Worm (Caenorhabditis elegans) whole organism, L1 larva: ENCODE data around the gene unc-132.

Source experiments
- C16A3.4 ChIP-seq: fragments of 150-350 bp; optimal IDR thresholded peaks from 2 replicates; lab custom pipeline; 2014; ENCODE audit warnings: missing biosample characterization, missing genetic modification characterization
- F16B12.6 ChIP-seq: fragments of 150-350 bp; optimal IDR thresholded peaks from 2 replicates; lab custom pipeline; 2014; ENCODE audit warnings: missing biosample characterization, missing genetic modification characterization
- Y116A8C.19 ChIP-seq: sonication (generic microtip); optimal IDR thresholded peaks from 2 replicates; lab custom pipeline; 2016; ENCODE audit warnings: missing compliant biosample characterization, missing genetic modification characterization, borderline replicate concordance
- ama-1 ChIP-seq: fragments of 150-350 bp; optimal IDR thresholded peaks from 2 replicates; lab custom pipeline; 2014
- blmp-1 ChIP-seq: fragments of 150-350 bp; optimal IDR thresholded peaks from 2 replicates; lab custom pipeline; 2014; ENCODE audit warnings: missing biosample characterization, missing genetic modification characterization
- ceh-8 ChIP-seq: fragments of 200-800 bp; sonication (Bioruptor generic); optimal IDR thresholded peaks from 2 replicates; lab custom pipeline; 2018; ENCODE audit warnings: mild to moderate bottlenecking, missing genetic modification characterization, moderate library complexity, missing compliant biosample characterization
- ceh-82 ChIP-seq, 3 experiments: fragments of 150-350 bp in 1 of 3; sonication (generic microtip) in 2 of 3; optimal IDR thresholded peaks; 2 replicates each; lab custom pipeline; 2014 to 2017; ENCODE audit warnings: missing biosample characterization in 3 of 3, missing genetic modification characterization in 3 of 3
- ceh-90 ChIP-seq: sonication (generic microtip); optimal IDR thresholded peaks from 2 replicates; lab custom pipeline; 2016; ENCODE audit warnings: missing genetic modification characterization, missing compliant biosample characterization
- dsc-1 ChIP-seq: sonication (generic microtip); optimal IDR thresholded peaks from 2 replicates; lab custom pipeline; 2016; ENCODE audit warnings: mild to moderate bottlenecking, missing genetic modification characterization, missing compliant biosample characterization
- efl-1 ChIP-seq, 4 experiments: fragments of 150-350 bp; optimal IDR thresholded peaks in 3 of 4; peaks in 1 of 4; 1 replicate in 1 of 4; 2 replicates in 3 of 4; lab custom pipeline; 2014; ENCODE audit warnings: missing biosample characterization in 2 of 4, missing genetic modification characterization in 2 of 4, missing genetic modification reagents in 2 of 4
- efl-3 ChIP-seq: fragments of 200-800 bp; sonication (Bioruptor generic); optimal IDR thresholded peaks from 2 replicates; lab custom pipeline; 2018; ENCODE audit warnings: mild to moderate bottlenecking, missing genetic modification characterization, missing compliant biosample characterization
- egl-27 ChIP-seq, 2 experiments: fragments of 150-350 bp in 1 of 2; sonication (generic microtip); optimal IDR thresholded peaks; 3 replicates each; lab custom pipeline; 2017 to 2018; ENCODE audit warnings: missing biosample characterization in 2 of 2, missing genetic modification characterization in 2 of 2, missing genetic modification reagents in 2 of 2
- elt-2 ChIP-seq: sonication (generic microtip); optimal IDR thresholded peaks from 2 replicates; lab custom pipeline; 2016; ENCODE audit warnings: missing genetic modification characterization, mild to moderate bottlenecking, inconsistent platforms, missing compliant biosample characterization, missing genetic modification reagents
- elt-3 ChIP-seq, 6 experiments: fragments of 150-350 bp in 1 of 6; sonication (generic microtip); optimal IDR thresholded peaks; 2 replicates each; lab custom pipeline; 2017 to 2018; ENCODE audit warnings: missing biosample characterization in 6 of 6, missing genetic modification characterization in 6 of 6, inconsistent platforms in 1 of 6
- fkh-10 ChIP-seq: sonication (generic microtip); optimal IDR thresholded peaks from 2 replicates; lab custom pipeline; 2017; ENCODE audit warnings: missing biosample characterization, missing genetic modification reagents, missing genetic modification characterization
- fkh-8 ChIP-seq: sonication (generic microtip); optimal IDR thresholded peaks from 2 replicates; lab custom pipeline; 2016; ENCODE audit warnings: mild to moderate bottlenecking, missing genetic modification characterization, missing compliant biosample characterization
- fos-1 ChIP-seq: fragments of 150-350 bp; optimal IDR thresholded peaks from 2 replicates; lab custom pipeline; 2014; ENCODE audit warnings: missing biosample characterization, missing genetic modification characterization
- grh-1 ChIP-seq: fragments of 200-800 bp; sonication (Bioruptor generic); IDR thresholded peaks from 2 replicates; pipeline ENCODE4 v1.3.6; 2022; ENCODE audit warnings: missing genetic modification reagents, missing genetic modification characterization, missing compliant biosample characterization
- hpl-2 ChIP-seq: fragments of 150-350 bp; optimal IDR thresholded peaks from 2 replicates; lab custom pipeline; 2014; ENCODE audit warnings: missing biosample characterization, missing genetic modification reagents, missing genetic modification characterization
- irx-1 ChIP-seq: sonication (generic microtip); optimal IDR thresholded peaks from 2 replicates; lab custom pipeline; 2016; ENCODE audit warnings: missing genetic modification characterization, missing compliant biosample characterization
- lin-13 ChIP-seq: fragments of 150-350 bp; optimal IDR thresholded peaks from 2 replicates; lab custom pipeline; 2014; ENCODE audit warnings: missing biosample characterization, missing genetic modification reagents, missing genetic modification characterization
- lin-14 ChIP-seq: fragments of 200-800 bp; sonication (Bioruptor generic); optimal IDR thresholded peaks from 2 replicates; lab custom pipeline; 2018; ENCODE audit warnings: mild to moderate bottlenecking, missing genetic modification characterization, moderate library complexity, missing compliant biosample characterization
- lin-39 ChIP-seq: fragments of 150-350 bp; optimal IDR thresholded peaks from 2 replicates; lab custom pipeline; 2014; ENCODE audit warnings: missing biosample characterization, missing genetic modification reagents, missing genetic modification characterization
- lir-3 ChIP-seq: sonication (generic microtip); optimal IDR thresholded peaks from 2 replicates; lab custom pipeline; 2016; ENCODE audit warnings: mild to moderate bottlenecking, missing genetic modification characterization, moderate library complexity, missing compliant biosample characterization; ENCODE audit not compliant: poor library complexity
- mab-9 ChIP-seq: fragments of 200-800 bp; sonication (Bioruptor generic); IDR thresholded peaks from 2 replicates; pipeline ENCODE4 v1.3.6; 2022; ENCODE audit warnings: missing genetic modification reagents, missing genetic modification characterization, missing compliant biosample characterization
- mef-2 ChIP-seq: fragments of 150-350 bp; optimal IDR thresholded peaks from 2 replicates; lab custom pipeline; 2014; ENCODE audit warnings: missing biosample characterization, missing genetic modification characterization
- nhr-12 ChIP-seq: sonication (generic microtip); optimal IDR thresholded peaks from 2 replicates; lab custom pipeline; 2017; ENCODE audit warnings: missing biosample characterization, missing genetic modification characterization
- nhr-20 ChIP-seq: sonication (generic microtip); optimal IDR thresholded peaks from 2 replicates; lab custom pipeline; 2016; ENCODE audit warnings: mild to moderate bottlenecking, missing genetic modification characterization, missing compliant biosample characterization
- nhr-237 ChIP-seq: fragments of 150-350 bp; optimal IDR thresholded peaks from 2 replicates; lab custom pipeline; 2014; ENCODE audit warnings: missing biosample characterization, missing genetic modification characterization
- nhr-28 ChIP-seq: fragments of 150-350 bp; optimal IDR thresholded peaks from 2 replicates; lab custom pipeline; 2014; ENCODE audit warnings: missing biosample characterization, missing genetic modification characterization
- nhr-47 ChIP-seq: sonication (generic microtip); optimal IDR thresholded peaks from 2 replicates; lab custom pipeline; 2016; ENCODE audit warnings: mild to moderate bottlenecking, missing genetic modification characterization, moderate library complexity, missing compliant biosample characterization
- nhr-71 ChIP-seq: sonication (generic microtip); optimal IDR thresholded peaks from 2 replicates; lab custom pipeline; 2016; ENCODE audit warnings: mild to moderate bottlenecking, missing genetic modification characterization, moderate library complexity, missing compliant biosample characterization
- nhr-76 ChIP-seq: sonication (generic microtip); optimal IDR thresholded peaks from 2 replicates; lab custom pipeline; 2017; ENCODE audit warnings: missing biosample characterization, missing genetic modification characterization
- nhr-77 ChIP-seq: fragments of 150-350 bp; optimal IDR thresholded peaks from 2 replicates; lab custom pipeline; 2014; ENCODE audit warnings: missing biosample characterization, missing genetic modification characterization
- nhr-85 ChIP-seq: sonication (generic microtip); peaks from one replicate; lab custom pipeline; 2016; ENCODE audit warnings: missing genetic modification characterization, inconsistent platforms, missing compliant biosample characterization
- pag-3 ChIP-seq: sonication (generic microtip); optimal IDR thresholded peaks from 2 replicates; lab custom pipeline; 2017; ENCODE audit warnings: missing genetic modification characterization, mild to moderate bottlenecking, missing compliant biosample characterization, antibody characterized with exemption, borderline replicate concordance; ENCODE audit not compliant: insufficient read depth
- pax-3 ChIP-seq: fragments of 200-800 bp; sonication (Bioruptor generic); optimal IDR thresholded peaks from 2 replicates; lab custom pipeline; 2018; ENCODE audit warnings: mild to moderate bottlenecking, missing genetic modification characterization, moderate library complexity, missing compliant biosample characterization
- rnt-1 ChIP-seq: sonication (generic microtip); optimal IDR thresholded peaks from 2 replicates; lab custom pipeline; 2016; ENCODE audit warnings: mild to moderate bottlenecking, missing genetic modification characterization, moderate library complexity, missing compliant biosample characterization
- skn-1 ChIP-seq: fragments of 150-350 bp; optimal IDR thresholded peaks from 2 replicates; lab custom pipeline; 2014; ENCODE audit warnings: missing biosample characterization, missing genetic modification characterization
- sox-4 ChIP-seq: sonication (generic microtip); optimal IDR thresholded peaks from 2 replicates; lab custom pipeline; 2016; ENCODE audit warnings: missing genetic modification characterization, missing compliant biosample characterization
- swsn-7 ChIP-seq: sonication (generic microtip); optimal IDR thresholded peaks from 2 replicates; lab custom pipeline; 2016; ENCODE audit warnings: missing genetic modification characterization, missing compliant biosample characterization
- tbx-2 ChIP-seq: sonication (generic microtip); optimal IDR thresholded peaks from 2 replicates; lab custom pipeline; 2016; ENCODE audit warnings: missing genetic modification characterization, missing compliant biosample characterization
- tlp-1 ChIP-seq: fragments of 150-350 bp; optimal IDR thresholded peaks from 2 replicates; lab custom pipeline; 2014; ENCODE audit warnings: missing biosample characterization, missing genetic modification characterization
- xbp-1 ChIP-seq: sonication (generic microtip); optimal IDR thresholded peaks from 2 replicates; lab custom pipeline; 2016; ENCODE audit warnings: missing genetic modification characterization, missing compliant biosample characterization
- zip-4 ChIP-seq: fragments of 200-800 bp; sonication (Bioruptor generic); optimal IDR thresholded peaks from 2 replicates; lab custom pipeline; 2018; ENCODE audit warnings: mild to moderate bottlenecking, missing genetic modification characterization, moderate library complexity, missing compliant biosample characterization

Gene unc-132

DNA sequence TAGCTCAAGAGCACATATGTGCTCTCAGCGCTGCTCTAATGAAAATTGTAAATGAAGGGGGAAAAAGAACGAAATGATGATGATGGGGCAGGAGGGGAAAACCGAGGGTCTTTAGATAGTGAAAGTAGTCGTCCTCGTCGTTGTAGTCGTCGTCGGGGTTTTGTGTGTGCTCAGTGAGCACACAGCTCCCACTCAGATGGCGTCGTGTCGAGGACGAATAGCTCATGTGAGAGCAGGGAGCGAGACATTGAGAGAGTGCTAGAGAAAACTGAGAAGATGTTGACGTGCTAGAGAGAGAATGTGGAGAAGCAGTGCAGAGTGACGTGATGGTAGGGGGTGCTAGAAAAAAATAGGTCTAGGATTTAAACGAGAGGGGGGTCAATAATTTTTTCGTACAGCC, 30.8 kb downstream of the unc-132 start (continued):
- TF ChIP-seq irx-1 (tag; lab: Kevin White, UChicago): no peak
- no peak for TF ChIP-seq pax-3 (tag; lab: Kevin White, UChicago)
- TF ChIP-seq lin-14 (GFP tag; lab: Kevin White, UChicago): peak; percentile 90
- TF ChIP-seq xbp-1 (tag; lab: Kevin White, UChicago): peak; percentile 40
- no peak for TF ChIP-seq lin-39 (tag; lab: Kevin White, UChicago)
- no peak for TF ChIP-seq grh-1
- TF ChIP-seq mef-2 (tag; lab: Kevin White, UChicago): no peak
- TF ChIP-seq nhr-237 (tag; lab: Kevin White, UChicago): no peak
- no peak for TF ChIP-seq blmp-1 (tag; lab: Kevin White, UChicago)
- TF ChIP-seq elt-2 (tag; lab: Kevin White, UChicago): no peak
- TF ChIP-seq elt-3 (tag; optimal IDR thresholded peaks at IDR 0.05; lab: Kevin White, UChicago): no peak
- TF ChIP-seq skn-1: peak; percentile 45
- no peak for TF ChIP-seq nhr-28 (tag; lab: Kevin White, UChicago)
- peak; percentile 53 for TF ChIP-seq swsn-7
- no peak for TF ChIP-seq pag-3 (tag; lab: Kevin White, UChicago)
- TF ChIP-seq ceh-8 (GFP tag; lab: Kevin White, UChicago): peak; percentile 38
- TF ChIP-seq lir-3 (tag; lab: Kevin White, UChicago): no peak
- TF ChIP-seq ceh-90 (tag; lab: Kevin White, UChicago): no peak
- TF ChIP-seq hpl-2 (GFP tag; lab: Kevin White, UChicago): no peak
- TF ChIP-seq F16B12.6 (tag; lab: Kevin White, UChicago): no peak
- TF ChIP-seq rnt-1 (tag; lab: Kevin White, UChicago): no peak
- peak; percentile 10 for TF ChIP-seq sox-4 (tag; lab: Kevin White, UChicago)
- no peak for TF ChIP-seq Y116A8C.19 (tag; lab: Kevin White, UChicago)
- no peak for TF ChIP-seq nhr-76 (tag; lab: Kevin White, UChicago)
- TF ChIP-seq efl-1 (optimal IDR thresholded peaks at IDR 0.05; lab: Kevin White, UChicago): peak; percentile 26 to 37
- TF ChIP-seq efl-1 (GFP tag; optimal IDR thresholded peaks at IDR 0.05 in 1 of 2; lab: Kevin White, UChicago): no peak
- peak; percentile 48 for TF ChIP-seq tbx-2 (tag; lab: Kevin White, UChicago)
- TF ChIP-seq nhr-12 (tag; lab: Kevin White, UChicago): no peak
- TF ChIP-seq mab-9 (GFP tag; lab: Robert Waterston, UW): 0 out of 2 replicates have a peak, but pooled peaks have one; percentile 9
- TF ChIP-seq egl-27 (tag; optimal IDR thresholded peaks at IDR 0.05; lab: Kevin White, UChicago): no peak
- TF ChIP-seq fkh-10 (GFP tag; lab: Kevin White, UChicago): peak; percentile 88
- no peak for TF ChIP-seq nhr-77 (tag; lab: Kevin White, UChicago)
- no peak for TF ChIP-seq tlp-1
- peak in 2 of 3 experiments; percentile 36 to 65 for TF ChIP-seq ceh-82 (tag; optimal IDR thresholded peaks at IDR 0.05; lab: Kevin White, UChicago)
- no peak for TF ChIP-seq nhr-20 (tag; lab: Kevin White, UChicago)
- no peak for TF ChIP-seq efl-3 (GFP tag; lab: Kevin White, UChicago)
- TF ChIP-seq C16A3.4 (tag; lab: Kevin White, UChicago): no peak
- peak; percentile 88 for TF ChIP-seq fkh-8 (tag; lab: Kevin White, UChicago)
- TF ChIP-seq fos-1 (tag; lab: Kevin White, UChicago): no peak
- TF ChIP-seq, all 84 proteins: peak for 28

DNA sequence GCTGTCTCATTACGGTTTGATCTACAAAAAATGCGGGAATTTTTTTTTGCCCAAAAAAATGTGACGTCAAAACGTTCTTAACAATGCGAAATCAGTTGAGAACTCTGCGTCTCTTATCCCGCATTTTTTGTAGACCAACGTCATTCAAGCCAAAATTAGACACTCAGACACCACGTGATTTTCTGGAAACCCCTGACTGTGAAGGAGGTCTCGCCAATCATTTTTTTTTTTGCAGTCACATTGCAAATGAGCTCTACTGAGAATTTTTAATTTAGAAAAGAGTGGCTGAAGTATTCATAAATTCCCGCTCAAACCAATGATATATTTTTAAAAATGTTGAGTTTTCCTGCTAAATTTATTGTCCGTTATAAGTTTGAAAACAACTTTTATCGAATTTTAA, 31.6 kb downstream of the unc-132 start:
- TF ChIP-seq skn-1 (no peak), mef-2 (tag; lab: Kevin White, UChicago) (no peak), lin-13 (GFP tag; lab: Kevin White, UChicago) (no peak), fos-1 (tag; lab: Kevin White, UChicago) (no peak), sox-4 (tag; lab: Kevin White, UChicago) (peak; percentile 25), nhr-71 (peak; percentile 29), dsc-1 (tag; lab: Kevin White, UChicago) (peak; percentile 66), zip-4 (GFP tag; lab: Kevin White, UChicago) (no peak), ama-1 (lab: Kevin White, UChicago) (no peak), fkh-8 (tag; lab: Kevin White, UChicago) (peak; percentile 64), fkh-10 (GFP tag; lab: Kevin White, UChicago) (no peak), nhr-85 (tag; lab: Kevin White, UChicago) (peak; percentile 17), nhr-47 (peak; percentile 51)
